Fruit fly (Drosophila melanogaster): Measurements from ENCODE around the gene CG46281.

CG46281 gene

DNA sequence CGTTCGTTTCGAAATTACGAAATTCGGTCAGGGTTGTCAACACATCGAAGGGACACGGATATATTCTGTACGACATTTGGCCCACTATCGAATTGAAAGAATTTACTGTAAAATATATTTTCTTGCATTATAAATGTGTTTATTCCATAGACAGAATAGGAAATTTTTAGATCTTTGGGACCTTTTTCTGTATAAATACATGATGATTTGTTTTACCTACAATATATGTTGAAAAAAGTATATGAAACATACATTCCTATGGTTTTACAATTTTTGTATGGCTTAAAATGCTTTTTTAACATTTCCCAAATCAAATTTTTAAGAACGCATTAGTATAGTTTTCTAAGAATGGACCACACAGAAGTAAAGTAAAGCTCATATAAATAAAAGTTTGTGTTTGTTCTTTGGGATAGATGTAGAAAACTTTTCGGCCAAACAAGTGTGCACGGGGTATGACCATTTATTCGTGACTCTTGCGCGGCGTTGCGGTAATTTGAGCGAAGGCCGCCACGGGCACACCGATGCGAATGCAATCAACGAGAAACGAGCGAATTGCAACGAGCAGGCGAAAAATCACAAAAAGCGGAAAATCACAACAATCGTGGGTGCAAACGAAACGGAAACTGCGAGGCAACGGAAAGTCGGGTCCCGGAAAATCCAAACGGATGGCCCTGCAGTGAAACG is 32.4 kb downstream of the CG46281 start, which contains the start of the genes CG17327, CG44194 and CG7518 (continued):
- TF ChIP-seq CG10462 (GFP tag; optimal IDR thresholded peaks at IDR 0.05) (no peak), CG2202 (tag; optimal IDR thresholded peaks at IDR 0.05) (no peak), HmgZ (tag; optimal IDR thresholded peaks at IDR 0.05) (peak; percentile 2), CG3838 (GFP tag; optimal IDR thresholded peaks at IDR 0.05) (no peak), trh (GFP tag; optimal IDR thresholded peaks at IDR 0.05) (no peak), CG31388 (GFP tag; optimal IDR thresholded peaks at IDR 0.05) (no peak), CG11456 (GFP tag; IDR thresholded peaks at IDR 0.05) (peak; percentile 25; the same call in 2 of the 3 replicates), Meics (GFP tag; optimal IDR thresholded peaks at IDR 0.05) (no peak), CG5180 (GFP tag; optimal IDR thresholded peaks at IDR 0.05) (no peak), Atf-2 (GFP tag; optimal IDR thresholded peaks at IDR 0.05) (no peak), PHDP (tag; optimal IDR thresholded peaks at IDR 0.05) (no peak), CG6175 (GFP tag; IDR thresholded peaks at IDR 0.05) (no peak), Dek (tag; optimal IDR thresholded peaks at IDR 0.05) (peak; percentile 23), CG8089 (GFP tag; optimal IDR thresholded peaks at IDR 0.05) (peak; percentile 17), Pdp1 (GFP tag; optimal IDR thresholded peaks at IDR 0.05) (peak; percentile 18 to 59), CG11504 (tag; optimal IDR thresholded peaks at IDR 0.05) (no peak), tin (GFP tag; optimal IDR thresholded peaks at IDR 0.05) (peak; percentile 18), CG2120 (GFP tag; optimal IDR thresholded peaks at IDR 0.05) (peak; percentile 42), CG10209 (GFP tag; optimal IDR thresholded peaks at IDR 0.05) (no peak), CG3847 (GFP tag; IDR thresholded peaks at IDR 0.05) (peak; percentile 24; the same call in 1 of the 2 replicates), CrebB (tag; optimal IDR thresholded peaks at IDR 0.05) (no peak), fd96Cb (tag; optimal IDR thresholded peaks at IDR 0.05) (peak; percentile 5), ranshi (GFP tag; IDR thresholded peaks at IDR 0.05) (no peak), inv (GFP tag; IDR thresholded peaks at IDR 0.05; ENCODE audit: partially characterized antibody) (no peak), Doc3 (GFP tag; IDR thresholded peaks at IDR 0.05; ENCODE audit: partially characterized antibody) (no peak; the same call in 2 of the 3 replicates), CG8924 (tag; optimal IDR thresholded peaks at IDR 0.05) (peak; percentile 9), pfk (GFP tag; optimal IDR thresholded peaks at IDR 0.05) (no peak), nerfin-1 (tag; optimal IDR thresholded peaks at IDR 0.05) (peak; percentile 2), sob (GFP tag; IDR thresholded peaks at IDR 0.05) (no peak; the same call in 1 of the 2 replicates), CG3407 (GFP tag; optimal IDR thresholded peaks at IDR 0.05) (no peak), Bteb2 (GFP tag; optimal IDR thresholded peaks at IDR 0.05) (no peak), CHES-1-like (GFP tag; optimal IDR thresholded peaks at IDR 0.05) (peak; percentile 0), disco-r (GFP tag; optimal IDR thresholded peaks at IDR 0.05) (no peak), CG9437 (GFP tag; optimal IDR thresholded peaks at IDR 0.05) (peak; percentile 21), CG14710 (tag; optimal IDR thresholded peaks at IDR 0.05) (peak; percentile 80), nerfin-2 (GFP tag; IDR thresholded peaks at IDR 0.05; ENCODE audit: partially characterized antibody) (no peak), org-1 (GFP tag; optimal IDR thresholded peaks at IDR 0.05) (no peak), CG7745 (tag; optimal IDR thresholded peaks at IDR 0.05) (no peak), dmrt11E (tag; optimal IDR thresholded peaks at IDR 0.05) (no peak), Sox102F (GFP tag; optimal IDR thresholded peaks at IDR 0.05) (no peak), tll (GFP tag; optimal IDR thresholded peaks at IDR 0.05) (peak in 1 of 2 experiments; percentile 25), Tbp (GFP tag; optimal IDR thresholded peaks at IDR 0.05) (no peak), HLH4C (GFP tag; IDR thresholded peaks at IDR 0.05; ENCODE audit: partially characterized antibody) (0 out of 3 replicates have a peak, but pooled peaks have one; percentile 28), CG7271 (tag; optimal IDR thresholded peaks at IDR 0.05) (no peak), Dip2 (GFP tag; IDR thresholded peaks at IDR 0.05) (no peak), Trl (optimal IDR thresholded peaks at IDR 0.05) (no peak), Trl (GFP tag; optimal IDR thresholded peaks at IDR 0.05) (no peak), Jarid2 (GFP tag; optimal IDR thresholded peaks at IDR 0.05) (no peak), Ssrp (tag; optimal IDR thresholded peaks at IDR 0.05) (peak; percentile 2)

All from whole organism, embryonic.